Fruit fly (Drosophila melanogaster): Measurements from ENCODE around the gene Hsp23.

Hsp23 gene

dm6 chr3L:9360217-9360692 is 21.4 kb upstream of the Hsp23 start, which contains the start of gene Pdxk (continued):
- TF ChIP-seq CG3726 (GFP tag; IDR thresholded peaks at IDR 0.05) (no peak), pho (GFP tag; optimal IDR thresholded peaks at IDR 0.05) (no peak), CG12236 (GFP tag; optimal IDR thresholded peaks at IDR 0.05) (no peak), CG4424 (GFP tag; optimal IDR thresholded peaks at IDR 0.05) (no peak), sqz (GFP tag; optimal IDR thresholded peaks at IDR 0.05) (no peak), stc (GFP tag; IDR thresholded peaks at IDR 0.05) (no peak; the same call in 1 of the 2 replicates), Dfd (GFP tag; optimal IDR thresholded peaks at IDR 0.05) (no peak), CG31388 (GFP tag; optimal IDR thresholded peaks at IDR 0.05) (no peak), CG2875 (GFP tag; optimal IDR thresholded peaks at IDR 0.05) (no peak), C15 (GFP tag; IDR thresholded peaks at IDR 0.05) (no peak), disco-r (GFP tag; optimal IDR thresholded peaks at IDR 0.05) (no peak), pum (GFP tag; optimal IDR thresholded peaks at IDR 0.05) (no peak), CG3163 (GFP tag; optimal IDR thresholded peaks at IDR 0.05) (no peak), so (GFP tag; IDR thresholded peaks at IDR 0.05) (peak; percentile 40; the same call in 1 of the 3 replicates), CG10366 (GFP tag; IDR thresholded peaks at IDR 0.05) (no peak), CG11398 (GFP tag; optimal IDR thresholded peaks at IDR 0.05) (no peak), CG2120 (GFP tag; optimal IDR thresholded peaks at IDR 0.05) (peak; percentile 30), Taf1 (GFP tag; IDR thresholded peaks at IDR 0.05) (no peak), CG15514 (GFP tag; optimal IDR thresholded peaks at IDR 0.05) (peak; percentile 92), CG14441 (GFP tag; IDR thresholded peaks at IDR 0.05) (no peak), Mes4 (GFP tag; optimal IDR thresholded peaks at IDR 0.05) (no peak), Sox102F (GFP tag; optimal IDR thresholded peaks at IDR 0.05) (no peak), CG6854 (GFP tag; optimal IDR thresholded peaks at IDR 0.05) (no peak), h (optimal IDR thresholded peaks at IDR 0.05) (no peak), Jarid2 (GFP tag; optimal IDR thresholded peaks at IDR 0.05) (peak; percentile 24), CG8944 (GFP tag; optimal IDR thresholded peaks at IDR 0.05) (no peak), CG16815 (GFP tag; optimal IDR thresholded peaks at IDR 0.05) (no peak), CG5953 (GFP tag; IDR thresholded peaks at IDR 0.05) (no peak)

dm6 chr3L:9361894-9362293 is 19.8 kb upstream of the Hsp23 start, which contains the start of gene CG34456:
CG34456 (plus strand) TSS chr3L:9362108.
- TF ChIP-seq B-H2 (GFP tag; optimal IDR thresholded peaks at IDR 0.05) = no peak
- TF ChIP-seq gro (GFP tag; optimal IDR thresholded peaks at IDR 0.05) = no peak
- no peak for TF ChIP-seq amos (GFP tag; IDR thresholded peaks at IDR 0.05; ENCODE audit: partially characterized antibody)
- peak; percentile 2 for TF ChIP-seq CG13894 (tag; optimal IDR thresholded peaks at IDR 0.05)
- TF ChIP-seq CG11560 (tag; IDR thresholded peaks at IDR 0.05) = no peak
- no peak for TF ChIP-seq cwo (GFP tag; optimal IDR thresholded peaks at IDR 0.05)
- no peak for TF ChIP-seq HmgD (GFP tag; optimal IDR thresholded peaks at IDR 0.05)
- TF ChIP-seq Six4 (GFP tag; optimal IDR thresholded peaks at IDR 0.05) = no peak
- no peak for TF ChIP-seq Hmx (GFP tag; optimal IDR thresholded peaks at IDR 0.05)
- no peak for TF ChIP-seq CG17568 (GFP tag; optimal IDR thresholded peaks at IDR 0.05)
- no peak for TF ChIP-seq Nf-YC (tag; optimal IDR thresholded peaks at IDR 0.05)
- TF ChIP-seq lov (optimal IDR thresholded peaks at IDR 0.05) = no peak
- TF ChIP-seq lov (GFP tag; IDR thresholded peaks at IDR 0.05) = no peak
- TF ChIP-seq kah (GFP tag; optimal IDR thresholded peaks at IDR 0.05) = no peak
- peak; percentile 9 for TF ChIP-seq sug (tag; optimal IDR thresholded peaks at IDR 0.05)
- no peak for TF ChIP-seq CG17361 (GFP tag; IDR thresholded peaks at IDR 0.05)
- no peak for TF ChIP-seq jumu (GFP tag; optimal IDR thresholded peaks at IDR 0.05)
- TF ChIP-seq BEAF-32 (GFP tag; optimal IDR thresholded peaks at IDR 0.05) = no peak
- TF ChIP-seq cato (GFP tag; optimal IDR thresholded peaks at IDR 0.05; ENCODE audit: borderline replicate concordance) = no peak
- TF ChIP-seq Dref (GFP tag; IDR thresholded peaks at IDR 0.05) = no peak
- TF ChIP-seq Dip3 (GFP tag; optimal IDR thresholded peaks at IDR 0.05) = no peak
- TF ChIP-seq CG4360 (GFP tag; IDR thresholded peaks at IDR 0.05) = no peak
- TF ChIP-seq CG3838 (GFP tag; optimal IDR thresholded peaks at IDR 0.05) = no peak
- no peak for TF ChIP-seq mirr (GFP tag; optimal IDR thresholded peaks at IDR 0.05)
- TF ChIP-seq E2f1 (GFP tag; IDR thresholded peaks at IDR 0.05) = no peak
- no peak for TF ChIP-seq br (optimal IDR thresholded peaks at IDR 0.05)
- peak; percentile 25 for TF ChIP-seq CG34376 (GFP tag; optimal IDR thresholded peaks at IDR 0.05)

Measured in whole organism, embryonic.